Fruit fly (Drosophila melanogaster): ENCODE measurements around the gene CG32264.

The CG32264 gene

dm6 chr3L:3786344-3787076 is 19.7 kb downstream of the CG32264 start (continued):
- TF ChIP-seq lab (GFP tag; optimal IDR thresholded peaks at IDR 0.05) = peak; percentile 13
- TF ChIP-seq lilli (GFP tag; optimal IDR thresholded peaks at IDR 0.05) = peak; percentile 5
- TF ChIP-seq CG12155 (GFP tag; optimal IDR thresholded peaks at IDR 0.05) = peak; percentile 49
- TF ChIP-seq inv (GFP tag; IDR thresholded peaks at IDR 0.05; ENCODE audit: partially characterized antibody) = no peak
- peak; percentile 4 for TF ChIP-seq fd96Cb (tag; optimal IDR thresholded peaks at IDR 0.05)
- peak; percentile 75 for TF ChIP-seq CG12391 (tag; optimal IDR thresholded peaks at IDR 0.05)
- TF ChIP-seq CG12236 (GFP tag; optimal IDR thresholded peaks at IDR 0.05) = no peak
- peak in 1 of 2 experiments; percentile 38 for TF ChIP-seq dpn (GFP tag; optimal IDR thresholded peaks at IDR 0.05)
- TF ChIP-seq lola (GFP tag; optimal IDR thresholded peaks at IDR 0.05) = peak in 1 of 3 experiments; percentile 31
- peak; percentile 13 for TF ChIP-seq CG10267 (tag; optimal IDR thresholded peaks at IDR 0.05)
- TF ChIP-seq CG14014 (GFP tag; IDR thresholded peaks at IDR 0.05) = peak; percentile 53; the same call in 1 of the 2 replicates
- no peak for TF ChIP-seq dan (GFP tag; IDR thresholded peaks at IDR 0.05)
- TF ChIP-seq row (GFP tag; IDR thresholded peaks at IDR 0.05) = peak; percentile 77
- peak; percentile 46; the same call in 1 of the 2 replicates for TF ChIP-seq Awh (GFP tag; IDR thresholded peaks at IDR 0.05)
- TF ChIP-seq Ssrp (tag; optimal IDR thresholded peaks at IDR 0.05) = peak; percentile 60
- TF ChIP-seq Sox100B (GFP tag; optimal IDR thresholded peaks at IDR 0.05) = peak; percentile 39
- no peak for TF ChIP-seq hbn (GFP tag; IDR thresholded peaks at IDR 0.05; ENCODE audit: partially characterized antibody)
- TF ChIP-seq so (GFP tag; IDR thresholded peaks at IDR 0.05) = 0 out of 3 replicates have a peak, but pooled peaks have one; percentile 36
- 0 out of 3 replicates have a peak, but pooled peaks have one; percentile 45 for TF ChIP-seq CG34422 (GFP tag; IDR thresholded peaks at IDR 0.05)
- peak; percentile 28 for TF ChIP-seq CG13775 (GFP tag; optimal IDR thresholded peaks at IDR 0.05)
- no peak for TF ChIP-seq Dll (GFP tag; IDR thresholded peaks at IDR 0.05; ENCODE audit: partially characterized antibody)
- TF ChIP-seq prd (optimal IDR thresholded peaks at IDR 0.05) = no peak
- TF ChIP-seq prd (GFP tag; IDR thresholded peaks at IDR 0.05) = peak; percentile 61; the same call in 2 of the 3 replicates
- TF ChIP-seq CG11723 (GFP tag; optimal IDR thresholded peaks at IDR 0.05) = no peak
- TF ChIP-seq H2.0 (GFP tag; IDR thresholded peaks at IDR 0.05) = peak; percentile 48
- TF ChIP-seq bowl (GFP tag; IDR thresholded peaks at IDR 0.05) = no peak
- TF ChIP-seq cwo (GFP tag; optimal IDR thresholded peaks at IDR 0.05) = peak; percentile 3
- no peak for TF ChIP-seq toy (GFP tag; IDR thresholded peaks at IDR 0.05)
- TF ChIP-seq Xbp1 (GFP tag; optimal IDR thresholded peaks at IDR 0.05) = peak; percentile 51
- TF ChIP-seq D19A (tag; optimal IDR thresholded peaks at IDR 0.05) = peak; percentile 48
- no peak for TF ChIP-seq sqz (GFP tag; optimal IDR thresholded peaks at IDR 0.05)
- TF ChIP-seq nerfin-1 (tag; optimal IDR thresholded peaks at IDR 0.05) = no peak
- peak; percentile 41 for TF ChIP-seq CG7556 (GFP tag; optimal IDR thresholded peaks at IDR 0.05)
- TF ChIP-seq Camta (GFP tag; optimal IDR thresholded peaks at IDR 0.05) = no peak
- peak; percentile 26 for TF ChIP-seq CG12104 (GFP tag; optimal IDR thresholded peaks at IDR 0.05)
- peak; percentile 65; the same call in 1 of the 2 replicates for TF ChIP-seq sisA (GFP tag; IDR thresholded peaks at IDR 0.05)
- TF ChIP-seq CG3838 (GFP tag; optimal IDR thresholded peaks at IDR 0.05) = no peak
- no peak for TF ChIP-seq ro (GFP tag; IDR thresholded peaks at IDR 0.05)
- TF ChIP-seq ci (GFP tag; IDR thresholded peaks at IDR 0.05) = peak; percentile 65; the same call in 1 of the 3 replicates
- no peak for TF ChIP-seq CG11398 (GFP tag; optimal IDR thresholded peaks at IDR 0.05)
- peak; percentile 59 for TF ChIP-seq seq (GFP tag; IDR thresholded peaks at IDR 0.05)
- TF ChIP-seq az2 (GFP tag; optimal IDR thresholded peaks at IDR 0.05) = peak; percentile 40
- TF ChIP-seq H15 (GFP tag; IDR thresholded peaks at IDR 0.05) = 0 out of 3 replicates have a peak, but pooled peaks have one; percentile 19
- peak; percentile 44; the same call in 1 of the 3 replicates for TF ChIP-seq CG6175 (GFP tag; IDR thresholded peaks at IDR 0.05)
- TF ChIP-seq CG17328 (GFP tag; IDR thresholded peaks at IDR 0.05) = peak; percentile 48
- TF ChIP-seq corto (GFP tag; optimal IDR thresholded peaks at IDR 0.05) = no peak
- no peak for TF ChIP-seq CG10462 (GFP tag; optimal IDR thresholded peaks at IDR 0.05)
- peak; percentile 16 for TF ChIP-seq Hmr (GFP tag; optimal IDR thresholded peaks at IDR 0.05)
- peak; percentile 47 for TF ChIP-seq CG17385 (GFP tag; optimal IDR thresholded peaks at IDR 0.05)
